Worm (Caenorhabditis elegans) whole organism, late embryonic: ENCODE results near the gene F59A7.11.

Experiments used
- ceh-14 ChIP-seq: sonication (generic microtip); optimal IDR thresholded peaks from 2 replicates; lab custom pipeline; 2016; ENCODE audit warnings: missing genotype, missing genetic modification characterization, missing compliant biosample characterization
- ceh-30 ChIP-seq: fragments of 150-350 bp; optimal IDR thresholded peaks from 2 replicates; lab custom pipeline; 2014; ENCODE audit warnings: missing biosample characterization, missing genetic modification characterization
- ceh-31 ChIP-seq: sonication (generic microtip); optimal IDR thresholded peaks from 2 replicates; lab custom pipeline; 2016; ENCODE audit warnings: missing genetic modification characterization, missing compliant biosample characterization
- dve-1 ChIP-seq: sonication (generic microtip); optimal IDR thresholded peaks from 2 replicates; lab custom pipeline; 2017; ENCODE audit warnings: antibody characterized with exemption, mild to moderate bottlenecking, missing genetic modification characterization, missing compliant biosample characterization
- fkh-6 ChIP-seq: sonication (generic microtip); optimal IDR thresholded peaks from 2 replicates; lab custom pipeline; 2016; ENCODE audit warnings: missing genetic modification characterization, missing compliant biosample characterization
- nhr-11 ChIP-seq: fragments of 150-350 bp; optimal IDR thresholded peaks from 2 replicates; lab custom pipeline; 2014; ENCODE audit warnings: missing biosample characterization, missing genetic modification characterization
- nhr-232 ChIP-seq: sonication (generic microtip); optimal IDR thresholded peaks from 2 replicates; lab custom pipeline; 2016; ENCODE audit warnings: missing genetic modification characterization, missing compliant biosample characterization
- pag-3 ChIP-seq: sonication (generic microtip); optimal IDR thresholded peaks from 2 replicates; lab custom pipeline; 2016; ENCODE audit warnings: missing compliant biosample characterization, missing genetic modification characterization, borderline replicate concordance
- pha-4 ChIP-seq: fragments of 150-350 bp; optimal IDR thresholded peaks from 2 replicates; lab custom pipeline; 2018; ENCODE audit warnings: missing biosample characterization, missing genetic modification reagents, missing genetic modification characterization
- pqm-1 ChIP-seq: sonication (generic microtip); optimal IDR thresholded peaks from 2 replicates; lab custom pipeline; 2016; ENCODE audit warnings: missing genetic modification characterization, missing compliant biosample characterization
- rnt-1 ChIP-seq: sonication (generic microtip); optimal IDR thresholded peaks from 2 replicates; lab custom pipeline; 2016; ENCODE audit warnings: missing genetic modification characterization, missing compliant biosample characterization
- sox-2 ChIP-seq: fragments of 200-800 bp; sonication (Bioruptor generic); IDR thresholded peaks from 2 replicates; pipeline ENCODE4 v1.3.6; 2022; ENCODE audit warnings: missing genetic modification reagents, missing genetic modification characterization, missing compliant biosample characterization
- unc-42 ChIP-seq: sonication (generic microtip); optimal IDR thresholded peaks from 2 replicates; lab custom pipeline; 2016; ENCODE audit warnings: missing genotype, missing genetic modification characterization, missing compliant biosample characterization

- TF ChIP-seq ceh-14 (tag; lab: Kevin White, UChicago) (no peak), pha-4 (tag; lab: Kevin White, UChicago) (no peak), pqm-1 (tag; lab: Kevin White, UChicago) (no peak), dve-1 (no peak), rnt-1 (no peak), fkh-6 (tag; lab: Kevin White, UChicago) (no peak), sox-2 (no peak), pag-3 (tag; lab: Kevin White, UChicago) (no peak), ceh-31 (tag; lab: Kevin White, UChicago) (no peak), unc-42 (tag; lab: Kevin White, UChicago) (no peak), nhr-11 (tag; lab: Kevin White, UChicago) (no peak), nhr-232 (tag; lab: Kevin White, UChicago) (no peak), ceh-30 (tag; lab: Kevin White, UChicago) (no peak)
These were observed 42.2 kb upstream of the F59A7.11 start for ce11 chrV:2055765-2056504.
